Fruit fly (Drosophila melanogaster): Measurements from ENCODE around the gene CG13251.

The CG13251 gene

dm6 chr3L:20636899-20637298 lies at the start of gene CG13251:
CG13251 (plus strand) TSS chr3L:20637199.
- TF ChIP-seq salr (GFP tag; optimal IDR thresholded peaks at IDR 0.05) (no peak), Gug (GFP tag; IDR thresholded peaks at IDR 0.05) (no peak), Met (GFP tag; optimal IDR thresholded peaks at IDR 0.05) (no peak), fd59A (GFP tag; optimal IDR thresholded peaks at IDR 0.05) (no peak), fkh (GFP tag; optimal IDR thresholded peaks at IDR 0.05) (no peak), lz (GFP tag; optimal IDR thresholded peaks at IDR 0.05) (no peak), cyc (GFP tag; optimal IDR thresholded peaks at IDR 0.05) (no peak), CG1621 (tag; optimal IDR thresholded peaks at IDR 0.05) (no peak), Sox102F (GFP tag; optimal IDR thresholded peaks at IDR 0.05) (no peak), Hr39 (GFP tag; optimal IDR thresholded peaks at IDR 0.05) (no peak)

dm6 chr3L:20588533-20588932 lies 48.5 kb upstream of the CG13251 start:
- TF ChIP-seq CG34406 (GFP tag; optimal IDR thresholded peaks at IDR 0.05) (no peak), CG6854 (GFP tag; optimal IDR thresholded peaks at IDR 0.05) (no peak), net (GFP tag; optimal IDR thresholded peaks at IDR 0.05) (no peak), Smox (GFP tag; optimal IDR thresholded peaks at IDR 0.05) (peak; percentile 23), fd85E (GFP tag; optimal IDR thresholded peaks at IDR 0.05) (no peak), eg (GFP tag; IDR thresholded peaks at IDR 0.05) (0 out of 3 replicates have a peak, but pooled peaks have one; percentile 55), Sox15 (GFP tag; optimal IDR thresholded peaks at IDR 0.05) (no peak), fd59A (GFP tag; optimal IDR thresholded peaks at IDR 0.05) (no peak), CG3032 (tag; optimal IDR thresholded peaks at IDR 0.05) (no peak), CG11902 (GFP tag; optimal IDR thresholded peaks at IDR 0.05) (no peak), ss (GFP tag; optimal IDR thresholded peaks at IDR 0.05) (no peak), fkh (GFP tag; optimal IDR thresholded peaks at IDR 0.05) (no peak), svp (GFP tag) (peak; percentile 80), CG31627 (GFP tag; optimal IDR thresholded peaks at IDR 0.05) (peak; percentile 34), CG7368 (GFP tag; optimal IDR thresholded peaks at IDR 0.05) (no peak), lz (GFP tag; optimal IDR thresholded peaks at IDR 0.05) (peak; percentile 24), CG6276 (GFP tag; optimal IDR thresholded peaks at IDR 0.05) (no peak), vri (GFP tag; optimal IDR thresholded peaks at IDR 0.05) (peak; percentile 8), dsx (GFP tag; optimal IDR thresholded peaks at IDR 0.05; ENCODE audit: poor library complexity, severe bottlenecking) (no peak), Met (GFP tag; optimal IDR thresholded peaks at IDR 0.05) (peak; percentile 39), CG32006 (GFP tag; optimal IDR thresholded peaks at IDR 0.05) (peak; percentile 60), CG11762 (GFP tag; optimal IDR thresholded peaks at IDR 0.05; ENCODE audit: insufficient read depth) (no peak), OdsH (GFP tag; optimal IDR thresholded peaks at IDR 0.05) (peak; percentile 38), Blimp-1 (GFP tag; optimal IDR thresholded peaks at IDR 0.05) (no peak), CG3919 (GFP tag; optimal IDR thresholded peaks at IDR 0.05) (peak; percentile 52), Gug (GFP tag; IDR thresholded peaks at IDR 0.05) (0 out of 2 replicates have a peak, but pooled peaks have one; percentile 27), CG10669 (GFP tag; optimal IDR thresholded peaks at IDR 0.05) (no peak), acj6 (GFP tag; optimal IDR thresholded peaks at IDR 0.05) (no peak), topi (GFP tag; optimal IDR thresholded peaks at IDR 0.05) (peak; percentile 27), CG11294 (GFP tag; IDR thresholded peaks at IDR 0.05) (no peak), CG8632 (GFP tag; optimal IDR thresholded peaks at IDR 0.05) (no peak), achi (GFP tag; optimal IDR thresholded peaks at IDR 0.05) (peak; percentile 34), Eip78C (GFP tag) (peak; percentile 45), CG8119 (GFP tag; IDR thresholded peaks at IDR 0.05) (peak; percentile 71), CG1621 (tag; optimal IDR thresholded peaks at IDR 0.05) (no peak), Hr38 (GFP tag; optimal IDR thresholded peaks at IDR 0.05) (no peak), Lpt (GFP tag; optimal IDR thresholded peaks at IDR 0.05) (no peak), CG6808 (GFP tag; optimal IDR thresholded peaks at IDR 0.05) (no peak), CG15336 (GFP tag; IDR thresholded peaks at IDR 0.05) (peak; percentile 56), CG6163 (GFP tag; IDR thresholded peaks at IDR 0.05) (peak; percentile 51; the same call in 1 of the 3 replicates), salr (GFP tag; optimal IDR thresholded peaks at IDR 0.05) (no peak), CG16779 (tag; optimal IDR thresholded peaks at IDR 0.05) (no peak), CG6792 (GFP tag; optimal IDR thresholded peaks at IDR 0.05) (no peak), Sox14 (GFP tag; optimal IDR thresholded peaks at IDR 0.05) (peak; percentile 3), Ets21C (GFP tag; optimal IDR thresholded peaks at IDR 0.05) (peak; percentile 14), cyc (GFP tag; optimal IDR thresholded peaks at IDR 0.05) (peak; percentile 16), dac (GFP tag; optimal IDR thresholded peaks at IDR 0.05) (no peak), Hr39 (GFP tag; optimal IDR thresholded peaks at IDR 0.05) (peak; percentile 33), Sox102F (GFP tag; optimal IDR thresholded peaks at IDR 0.05) (peak; percentile 17)
